Fruit fly (Drosophila melanogaster): ENCODE results near the gene Sox21b.

Gene Sox21b

dm6 chr3L:14071621-14072020 is 59.5 kb downstream of the Sox21b start, which contains the start of gene Pex1 (continued):
- no peak; the same call in 2 of the 3 replicates for TF ChIP-seq CG11695 (GFP tag; IDR thresholded peaks at IDR 0.05)
- no peak for TF ChIP-seq ftz-f1 (GFP tag; optimal IDR thresholded peaks at IDR 0.05)
- peak; percentile 10 for TF ChIP-seq Six4 (GFP tag; optimal IDR thresholded peaks at IDR 0.05)
- no peak for TF ChIP-seq psq (GFP tag; optimal IDR thresholded peaks at IDR 0.05)
- peak; percentile 39; the same call in 1 of the 2 replicates for TF ChIP-seq vvl (GFP tag; IDR thresholded peaks at IDR 0.05)
- no peak for TF ChIP-seq jing (GFP tag; optimal IDR thresholded peaks at IDR 0.05)
- no peak for TF ChIP-seq Trl (optimal IDR thresholded peaks at IDR 0.05)
- peak; percentile 15 for TF ChIP-seq Trl (GFP tag; optimal IDR thresholded peaks at IDR 0.05)
- peak; percentile 20 for TF ChIP-seq CG12659 (GFP tag; optimal IDR thresholded peaks at IDR 0.05)
- peak; percentile 42 for TF ChIP-seq Max (GFP tag; optimal IDR thresholded peaks at IDR 0.05)
- no peak for TF ChIP-seq cas (GFP tag; IDR thresholded peaks at IDR 0.05)
- peak; percentile 71 for TF ChIP-seq vnd (GFP tag; IDR thresholded peaks at IDR 0.05; ENCODE audit: partially characterized antibody)
- peak; percentile 90 for TF ChIP-seq CG13287 (GFP tag; IDR thresholded peaks at IDR 0.05; ENCODE audit: partially characterized antibody)
- peak; percentile 30 for TF ChIP-seq phol (tag; optimal IDR thresholded peaks at IDR 0.05)
- no peak for TF ChIP-seq fd64A (GFP tag; optimal IDR thresholded peaks at IDR 0.05)
- TF ChIP-seq CG2116 (GFP tag; optimal IDR thresholded peaks at IDR 0.05), result peak; percentile 34
- TF ChIP-seq CG32532 (GFP tag; IDR thresholded peaks at IDR 0.05), result peak; percentile 58; the same call in 1 of the 2 replicates
- TF ChIP-seq CG14441 (GFP tag; IDR thresholded peaks at IDR 0.05), result no peak
- TF ChIP-seq CG14710 (tag; optimal IDR thresholded peaks at IDR 0.05), result peak; percentile 40
- TF ChIP-seq CG4617 (GFP tag; optimal IDR thresholded peaks at IDR 0.05; ENCODE audit: borderline replicate concordance), result peak; percentile 31
- TF ChIP-seq dpn (GFP tag; optimal IDR thresholded peaks at IDR 0.05), result peak in 1 of 2 experiments; percentile 12
- TF ChIP-seq CG10979 (tag; optimal IDR thresholded peaks at IDR 0.05), result peak; percentile 12
- TF ChIP-seq HmgZ (tag; optimal IDR thresholded peaks at IDR 0.05), result peak; percentile 37
- TF ChIP-seq rib (GFP tag; IDR thresholded peaks at IDR 0.05), result peak; percentile 58

dm6 chr3L:14064065-14064414 is 67.1 kb downstream of the Sox21b start:
- TF ChIP-seq sr (GFP tag; IDR thresholded peaks at IDR 0.05) (peak; percentile 58; the same call in 1 of the 3 replicates), sens (GFP tag) (peak; percentile 30), br (optimal IDR thresholded peaks at IDR 0.05) (no peak), sd (tag; optimal IDR thresholded peaks at IDR 0.05) (peak; percentile 67), kni (GFP tag; optimal IDR thresholded peaks at IDR 0.05) (peak; percentile 9), bsh (GFP tag; optimal IDR thresholded peaks at IDR 0.05) (no peak), gsb-n (tag; optimal IDR thresholded peaks at IDR 0.05) (peak; percentile 15), CG5180 (GFP tag; optimal IDR thresholded peaks at IDR 0.05) (peak; percentile 63), cg (GFP tag; optimal IDR thresholded peaks at IDR 0.05) (peak; percentile 59), so (GFP tag; IDR thresholded peaks at IDR 0.05) (0 out of 3 replicates have a peak, but pooled peaks have one; percentile 8), CG13775 (GFP tag; optimal IDR thresholded peaks at IDR 0.05) (no peak), sqz (GFP tag; optimal IDR thresholded peaks at IDR 0.05) (peak; percentile 45), chinmo (GFP tag; IDR thresholded peaks at IDR 0.05; ENCODE audit: partially characterized antibody) (peak; percentile 69; the same call in 2 of the 4 replicates)

dm6 chr3L:14063241-14064064 is 67.7 kb downstream of the Sox21b start:
- TF ChIP-seq schlank (tag; optimal IDR thresholded peaks at IDR 0.05) (no peak), Optix (GFP tag; IDR thresholded peaks at IDR 0.05) (no peak), toy (GFP tag; IDR thresholded peaks at IDR 0.05) (no peak), CG12769 (tag; optimal IDR thresholded peaks at IDR 0.05) (peak; percentile 1), Opbp (GFP tag; IDR thresholded peaks at IDR 0.05; ENCODE audit: partially characterized antibody) (no peak), trh (GFP tag; optimal IDR thresholded peaks at IDR 0.05) (no peak), nau (GFP tag; optimal IDR thresholded peaks at IDR 0.05) (no peak), CG31388 (GFP tag; optimal IDR thresholded peaks at IDR 0.05) (no peak), Hey (tag; optimal IDR thresholded peaks at IDR 0.05) (no peak), Vsx1 (GFP tag; optimal IDR thresholded peaks at IDR 0.05) (no peak), mam (GFP tag; optimal IDR thresholded peaks at IDR 0.05) (no peak), lbe (GFP tag; optimal IDR thresholded peaks at IDR 0.05) (no peak), rib (GFP tag; IDR thresholded peaks at IDR 0.05) (0 out of 2 replicates have a peak, but pooled peaks have one; percentile 12)
